Worm (Caenorhabditis elegans) whole organism, L2 larva: ENCODE data around the gene col-169.

Experiments
- C34F6.9 ChIP-seq: fragments of 150-350 bp; optimal IDR thresholded peaks from 2 replicates; lab custom pipeline; 2014; ENCODE audit warnings: missing biosample characterization, missing genetic modification characterization
- F13H6.1 ChIP-seq: sonication (generic microtip); optimal IDR thresholded peaks from 2 replicates; lab custom pipeline; 2016; ENCODE audit warnings: missing genetic modification characterization, missing compliant biosample characterization
- R02D3.7 ChIP-seq: fragments of 150-350 bp; optimal IDR thresholded peaks from 2 replicates; lab custom pipeline; 2014; ENCODE audit warnings: missing biosample characterization, missing genetic modification characterization
- Y55F3AM.14 ChIP-seq: fragments of 200-800 bp; sonication (Bioruptor generic); optimal IDR thresholded peaks from 2 replicates; lab custom pipeline; 2018; ENCODE audit warnings: mild to moderate bottlenecking, missing genetic modification characterization, missing compliant biosample characterization
- ZK546.5 ChIP-seq: sonication (generic microtip); optimal IDR thresholded peaks from 2 replicates; lab custom pipeline; 2017; ENCODE audit warnings: missing biosample characterization, missing genetic modification characterization
- alr-1 ChIP-seq: fragments of 150-350 bp; optimal IDR thresholded peaks from 2 replicates; lab custom pipeline; 2014; ENCODE audit warnings: missing biosample characterization, missing genetic modification characterization
- aly-2 ChIP-seq: fragments of 150-350 bp; optimal IDR thresholded peaks from 2 replicates; lab custom pipeline; 2014; ENCODE audit warnings: missing biosample characterization, missing genetic modification characterization
- blmp-1 ChIP-seq: sonication (generic microtip); optimal IDR thresholded peaks from 2 replicates; lab custom pipeline; 2017; ENCODE audit warnings: missing genetic modification characterization, mild to moderate bottlenecking, missing compliant biosample characterization, antibody characterized with exemption, moderate library complexity; ENCODE audit not compliant: insufficient read depth
- ceh-16 ChIP-seq: fragments of 150-350 bp; optimal IDR thresholded peaks from 2 replicates; lab custom pipeline; 2014; ENCODE audit warnings: missing biosample characterization, missing genetic modification characterization
- ceh-82 ChIP-seq: fragments of 150-350 bp; optimal IDR thresholded peaks from 2 replicates; lab custom pipeline; 2014; ENCODE audit warnings: missing biosample characterization, missing genetic modification characterization
- crh-2 ChIP-seq: sonication (generic microtip); optimal IDR thresholded peaks from 2 replicates; lab custom pipeline; 2017; ENCODE audit warnings: missing biosample characterization, missing genetic modification characterization
- dmd-4 ChIP-seq: sonication (generic microtip); optimal IDR thresholded peaks from 2 replicates; lab custom pipeline; 2017; ENCODE audit warnings: missing biosample characterization, missing genetic modification characterization
- egl-27 ChIP-seq: sonication (generic microtip); optimal IDR thresholded peaks from 3 replicates; lab custom pipeline; 2017; ENCODE audit warnings: missing biosample characterization, missing genetic modification reagents, missing genetic modification characterization
- elt-1 ChIP-seq: fragments of 150-350 bp; optimal IDR thresholded peaks from 2 replicates; lab custom pipeline; 2014; ENCODE audit warnings: missing biosample characterization, missing genetic modification characterization
- elt-3 ChIP-seq: sonication (generic microtip); optimal IDR thresholded peaks from 2 replicates; lab custom pipeline; 2017; ENCODE audit warnings: missing biosample characterization, missing genetic modification characterization
- gmeb-1 ChIP-seq: fragments of 150-350 bp; optimal IDR thresholded peaks from 2 replicates; lab custom pipeline; 2014; ENCODE audit warnings: missing biosample characterization, missing genetic modification characterization
- lin-11 ChIP-seq: fragments of 150-350 bp; sonication (generic microtip); optimal IDR thresholded peaks from 2 replicates; lab custom pipeline; 2014; ENCODE audit warnings: missing biosample characterization, missing genetic modification characterization, inconsistent platforms, mixed read lengths
- lin-13 ChIP-seq: fragments of 150-350 bp; optimal IDR thresholded peaks from 2 replicates; lab custom pipeline; 2014; ENCODE audit warnings: missing biosample characterization, missing genetic modification reagents, missing genetic modification characterization
- lin-39 ChIP-seq: fragments of 150-350 bp; optimal IDR thresholded peaks from 2 replicates; lab custom pipeline; 2014; ENCODE audit warnings: missing biosample characterization, missing genetic modification reagents, missing genetic modification characterization
- mbf-1 ChIP-seq: sonication (generic microtip); optimal IDR thresholded peaks from 2 replicates; lab custom pipeline; 2017; ENCODE audit warnings: missing biosample characterization, missing genetic modification characterization
- nhr-12 ChIP-seq: fragments of 150-350 bp; optimal IDR thresholded peaks from 2 replicates; lab custom pipeline; 2014; ENCODE audit warnings: missing biosample characterization, missing genetic modification characterization
- nhr-129 ChIP-seq: fragments of 150-350 bp; optimal IDR thresholded peaks from 2 replicates; lab custom pipeline; 2014; ENCODE audit warnings: missing biosample characterization, missing genetic modification characterization
- nhr-23 ChIP-seq: fragments of 150-350 bp; optimal IDR thresholded peaks from 2 replicates; lab custom pipeline; 2014; ENCODE audit warnings: missing biosample characterization, missing genetic modification reagents, missing genetic modification characterization
- nhr-237 ChIP-seq: fragments of 150-350 bp; optimal IDR thresholded peaks from 2 replicates; lab custom pipeline; 2014; ENCODE audit warnings: missing biosample characterization, missing genetic modification characterization
- nhr-77 ChIP-seq: fragments of 150-350 bp; optimal IDR thresholded peaks from 2 replicates; lab custom pipeline; 2014; ENCODE audit warnings: missing biosample characterization, missing genetic modification characterization
- peb-1 ChIP-seq: fragments of 150-350 bp; optimal IDR thresholded peaks from 2 replicates; lab custom pipeline; 2014; ENCODE audit warnings: missing biosample characterization, missing genetic modification characterization
- sma-3 ChIP-seq: sonication (generic microtip); optimal IDR thresholded peaks from 2 replicates; lab custom pipeline; 2016; ENCODE audit warnings: missing genetic modification reagents, missing genetic modification characterization, missing compliant biosample characterization
- sma-9 ChIP-seq, 2 experiments: fragments of 150-350 bp in 1 of 2; sonication (generic microtip) in 1 of 2; optimal IDR thresholded peaks; 2 replicates each; lab custom pipeline; 2014 to 2016; ENCODE audit warnings: missing genetic modification characterization in 2 of 2, mild to moderate bottlenecking in 1 of 2, missing biosample characterization in 1 of 2, missing compliant biosample characterization in 1 of 2, missing genetic modification reagents in 1 of 2, moderate library complexity in 1 of 2
- unc-39 ChIP-seq: fragments of 150-350 bp; optimal IDR thresholded peaks from 2 replicates; lab custom pipeline; 2014; ENCODE audit warnings: missing biosample characterization, missing genetic modification characterization
- unc-55 ChIP-seq: fragments of 150-350 bp; sonication (generic microtip); optimal IDR thresholded peaks from 3 replicates; lab custom pipeline; 2014; ENCODE audit warnings: missing biosample characterization, missing genetic modification reagents, missing genetic modification characterization
- unc-62 ChIP-seq: fragments of 150-350 bp; optimal IDR thresholded peaks from 2 replicates; lab custom pipeline; 2014; ENCODE audit warnings: missing biosample characterization, missing genetic modification reagents, missing genetic modification characterization
- zag-1 ChIP-seq: fragments of 150-350 bp; optimal IDR thresholded peaks from 2 replicates; lab custom pipeline; 2014; ENCODE audit warnings: missing biosample characterization, missing genetic modification characterization
- ztf-4 ChIP-seq: fragments of 150-350 bp; optimal IDR thresholded peaks from 2 replicates; lab custom pipeline; 2014; ENCODE audit warnings: missing biosample characterization, missing genetic modification characterization

col-169 gene

ce11 chrX:6345785-6346184, 16.8 kb downstream of the col-169 start:
- TF ChIP-seq R02D3.7 (tag; lab: Kevin White, UChicago): no peak

ce11 chrX:6347013-6347412, 18.1 kb downstream of the col-169 start, which contains the start of gene C03B1.9:
Gene C03B1.9, minus strand, starts transcription at chrX:6347113.
- no peak for TF ChIP-seq elt-1 (tag; lab: Kevin White, UChicago)
- TF ChIP-seq Y55F3AM.14 (GFP tag; lab: Kevin White, UChicago): no peak
- TF ChIP-seq ceh-16: no peak
- no peak for TF ChIP-seq lin-39 (tag; lab: Kevin White, UChicago)
- TF ChIP-seq mbf-1 (tag; lab: Kevin White, UChicago): no peak
- TF ChIP-seq crh-2: no peak
- TF ChIP-seq nhr-12 (tag; lab: Kevin White, UChicago): no peak

ce11 chrX:6350016-6350415, 21.1 kb downstream of the col-169 start, which contains the start of gene C03B1.6:
Gene C03B1.6, plus strand, starts transcription at chrX:6350316.
- TF ChIP-seq nhr-237 (tag; lab: Kevin White, UChicago): no peak
- TF ChIP-seq lin-39 (tag; lab: Kevin White, UChicago): no peak
- TF ChIP-seq unc-55: no peak
- no peak for TF ChIP-seq lin-11 (tag; lab: Kevin White, UChicago)
- no peak for TF ChIP-seq crh-2
- no peak for TF ChIP-seq ZK546.5 (tag; lab: Kevin White, UChicago)
- no peak for TF ChIP-seq nhr-12 (tag; lab: Kevin White, UChicago)
- TF ChIP-seq nhr-23 (tag; lab: Kevin White, UChicago): no peak
- no peak for TF ChIP-seq unc-39 (tag; lab: Kevin White, UChicago)
- TF ChIP-seq blmp-1: no peak
- no peak for TF ChIP-seq elt-3 (tag; lab: Kevin White, UChicago)
- TF ChIP-seq alr-1: no peak
- no peak for TF ChIP-seq sma-9 (GFP tag; optimal IDR thresholded peaks at IDR 0.05; lab: Kevin White, UChicago)
- no peak for TF ChIP-seq sma-9 (tag; optimal IDR thresholded peaks at IDR 0.05; lab: Kevin White, UChicago)
- TF ChIP-seq F13H6.1 (tag; lab: Kevin White, UChicago): no peak
- TF ChIP-seq peb-1 (tag; lab: Kevin White, UChicago): no peak

- TF ChIP-seq C34F6.9 (tag; lab: Kevin White, UChicago) (peak; percentile 26), nhr-129 (no peak), zag-1 (no peak), ztf-4 (tag; lab: Kevin White, UChicago) (no peak), elt-1 (tag; lab: Kevin White, UChicago) (no peak), lin-13 (GFP tag; lab: Kevin White, UChicago) (no peak), sma-9 (GFP tag; optimal IDR thresholded peaks at IDR 0.05; lab: Kevin White, UChicago) (no peak), sma-9 (tag; optimal IDR thresholded peaks at IDR 0.05; lab: Kevin White, UChicago) (no peak)
Observed at ce11 chrX:6353763-6354162, 24.8 kb downstream of the col-169 start.

ce11 chrX:6355030-6355635, 26.2 kb downstream of the col-169 start, which contains the start of gene C03B1.5:
Gene C03B1.5, plus strand, starts transcription at chrX:6355585.
- no peak for TF ChIP-seq dmd-4 (tag; lab: Kevin White, UChicago)
- TF ChIP-seq nhr-77 (tag; lab: Kevin White, UChicago): no peak
- TF ChIP-seq egl-27 (tag; lab: Kevin White, UChicago): no peak
- TF ChIP-seq ceh-16: no peak
- TF ChIP-seq aly-2 (tag; lab: Kevin White, UChicago): no peak
- no peak for TF ChIP-seq unc-55
- no peak for TF ChIP-seq unc-62 (GFP tag; lab: Kevin White, UChicago)
- TF ChIP-seq nhr-129: no peak
- no peak for TF ChIP-seq mbf-1 (tag; lab: Kevin White, UChicago)
- no peak for TF ChIP-seq peb-1 (tag; lab: Kevin White, UChicago)
- no peak for TF ChIP-seq ztf-4 (tag; lab: Kevin White, UChicago)
- no peak for TF ChIP-seq nhr-23 (tag; lab: Kevin White, UChicago)
- no peak for TF ChIP-seq lin-13 (GFP tag; lab: Kevin White, UChicago)

- TF ChIP-seq gmeb-1 (tag; lab: Kevin White, UChicago): no peak
- TF ChIP-seq ceh-82 (tag; lab: Kevin White, UChicago): no peak
- no peak for TF ChIP-seq unc-39 (tag; lab: Kevin White, UChicago)
- TF ChIP-seq lin-13 (GFP tag; lab: Kevin White, UChicago): no peak
- TF ChIP-seq sma-3: no peak
Observed at ce11 chrX:6357772-6358171, 28.8 kb downstream of the col-169 start, which contains the start of gene C03B1.10. Gene C03B1.10, minus strand, starts transcription at chrX:6357872.
